Fruit fly (Drosophila melanogaster): Measurements from ENCODE around the gene CG3397.
"Not testable (repeated sequence)": the region's sequence is repeated elsewhere in the genome, so short reads cannot be mapped to it uniquely, and the experiment has no call there.

dm6 chr3R:11956444-11956843, 27.9 kb downstream of the CG3397 start, which contains the start of gene Hsp70Aa:
- TF ChIP-seq h, insv (optimal IDR thresholded peaks at IDR 0.05): not testable (repeated sequence)

Data from Kc167 (cell line).